In the genomic region with DNA sequence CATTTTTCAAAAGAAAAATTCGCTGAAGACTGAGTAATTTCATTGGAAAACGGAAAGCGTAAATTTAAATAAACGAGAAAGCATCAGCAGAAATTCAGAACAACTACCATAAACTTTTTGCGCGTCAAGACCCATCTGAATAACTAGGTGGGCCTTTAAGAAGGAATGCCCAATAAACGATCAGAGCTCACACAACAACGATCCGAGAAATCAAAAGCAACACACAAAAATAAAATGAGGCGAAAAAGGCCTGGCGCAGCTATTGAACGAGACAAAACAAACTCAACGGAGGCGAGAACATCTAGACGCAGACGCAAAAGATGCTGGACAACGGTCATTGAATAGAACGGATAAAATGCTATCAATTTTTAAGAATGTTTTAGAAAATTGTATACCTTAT, we compare ENCODE assay signal across 3 worm cellular contexts.
TF ChIP-seq lines count a peak whose summit lies in the region.

No protein-coding gene starts in this region.

TF ChIP-seq in whole organism, L3 larva, 47 proteins besides CTCF, POLR2A, EP300 and RAD21:
- TF ChIP-seq pqm-1 (tag; optimal IDR thresholded peaks at IDR 0.05; lab: Kevin White, UChicago) (no peak), ZK546.5 (tag; optimal IDR thresholded peaks at IDR 0.05; lab: Kevin White, UChicago) (no peak), hmg-11 (tag; optimal IDR thresholded peaks at IDR 0.05; lab: Kevin White, UChicago) (peak; percentile 19)

TF ChIP-seq in whole organism, L4 larva, 104 proteins besides CTCF, POLR2A, EP300 and RAD21:
- TF ChIP-seq nhr-10 (tag; optimal IDR thresholded peaks at IDR 0.05; lab: Kevin White, UChicago), result no peak
- no peak for TF ChIP-seq ceh-82 (tag; optimal IDR thresholded peaks at IDR 0.05; lab: Kevin White, UChicago)
- no peak for TF ChIP-seq sdz-12 (GFP tag; optimal IDR thresholded peaks at IDR 0.05; lab: Kevin White, UChicago)
- TF ChIP-seq lin-29 (GFP tag; IDR thresholded peaks at IDR 0.05; lab: Robert Waterston, UW), result no peak
- TF ChIP-seq madf-5 (GFP tag; IDR thresholded peaks at IDR 0.05; lab: Robert Waterston, UW), result no peak
- no peak for TF ChIP-seq Y5F2A.4 (GFP tag; optimal IDR thresholded peaks at IDR 0.05; lab: Kevin White, UChicago)
- TF ChIP-seq ceh-62 (tag; optimal IDR thresholded peaks at IDR 0.05; lab: Kevin White, UChicago), result no peak
- TF ChIP-seq pqm-1 (tag; optimal IDR thresholded peaks at IDR 0.05; lab: Kevin White, UChicago), result no peak
- TF ChIP-seq hmg-1.1 (GFP tag; IDR thresholded peaks at IDR 0.05; lab: Robert Waterston, UW), result no peak
- no peak for TF ChIP-seq vab-7 (GFP tag; IDR thresholded peaks at IDR 0.05; lab: Robert Waterston, UW)
- no peak for TF ChIP-seq snpc-1.2 (GFP tag; IDR thresholded peaks at IDR 0.05; lab: Robert Waterston, UW)
- no peak for TF ChIP-seq ceh-28 (tag; optimal IDR thresholded peaks at IDR 0.05; lab: Kevin White, UChicago)
- no peak for TF ChIP-seq lin-38 (GFP tag; IDR thresholded peaks at IDR 0.05; lab: Robert Waterston, UW)
- TF ChIP-seq lir-3 (tag; optimal IDR thresholded peaks at IDR 0.05; lab: Kevin White, UChicago), result no peak
- no peak for TF ChIP-seq dmd-6 (GFP tag; IDR thresholded peaks at IDR 0.05; lab: Robert Waterston, UW)
- TF ChIP-seq unc-62 (GFP tag; optimal IDR thresholded peaks at IDR 0.05 in 1 of 2; lab: Kevin White, UChicago), result peak in 1 of 2 experiments; percentile 91
- no peak for TF ChIP-seq unc-62 (tag; optimal IDR thresholded peaks at IDR 0.05; lab: Kevin White, UChicago)
- peak; percentile 5 for TF ChIP-seq dve-1 (tag; optimal IDR thresholded peaks at IDR 0.05; lab: Kevin White, UChicago; ENCODE audit: insufficient read depth)
- TF ChIP-seq lim-7 (GFP tag; IDR thresholded peaks at IDR 0.05; lab: Robert Waterston, UW), result no peak
- TF ChIP-seq T20F7.1 (GFP tag; optimal IDR thresholded peaks at IDR 0.05; lab: Kevin White, UChicago), result no peak
- no peak for TF ChIP-seq nhr-41 (GFP tag; IDR thresholded peaks at IDR 0.05; lab: Robert Waterston, UW)
- no peak for TF ChIP-seq nhr-237 (tag; optimal IDR thresholded peaks at IDR 0.05; lab: Kevin White, UChicago)
- TF ChIP-seq set-16 (GFP tag; IDR thresholded peaks at IDR 0.05; lab: Robert Waterston, UW), result no peak
- TF ChIP-seq aha-1 (tag; lab: Kevin White, UChicago), result peak; percentile 57
TF ChIP-seq in whole organism, L4 larva: peak in this region for 3.

TF ChIP-seq in whole organism, young adult, 124 proteins besides CTCF, POLR2A, EP300 and RAD21:
- TF ChIP-seq ama-1 (optimal IDR thresholded peaks at IDR 0.05; lab: Kevin White, UChicago) (no peak), ama-1 (GFP tag; optimal IDR thresholded peaks at IDR 0.05; lab: Kevin White, UChicago) (no peak), hmg-1.2 (GFP tag; IDR thresholded peaks at IDR 0.05; lab: Robert Waterston, UW) (peak; percentile 19; the same call in 1 of the 2 replicates), unc-130 (GFP tag; optimal IDR thresholded peaks at IDR 0.05; lab: Kevin White, UChicago) (no peak)
